Worm (Caenorhabditis elegans): ENCODE measurements around the gene C53D6.11.

The C53D6.11 gene

ce11 chrIV:9010257-9010656, at the start of gene C53D6.11:
Gene C53D6.11 (plus strand): TSS chrIV:9010584.
- TF ChIP-seq pha-4 (tag; optimal IDR thresholded peaks at IDR 0.05) (peak; percentile 30), sea-2 (GFP tag; optimal IDR thresholded peaks at IDR 0.05) (no peak), nfya-1 (tag; optimal IDR thresholded peaks at IDR 0.05; ENCODE audit: insufficient read depth) (no peak), elt-2 (tag; optimal IDR thresholded peaks at IDR 0.05) (peak; percentile 67), pqm-1 (tag; optimal IDR thresholded peaks at IDR 0.05) (peak; percentile 13)

- TF ChIP-seq ceh-82 (tag; optimal IDR thresholded peaks at IDR 0.05) (no peak), elt-1 (tag; optimal IDR thresholded peaks at IDR 0.05) (no peak)
Measured at ce11 chrIV:8965883-8966282, 44.5 kb upstream of the C53D6.11 start, which contains the start of gene C53B4.2. Gene C53B4.2 (plus strand): TSS chrIV:8966183.

ce11 chrIV:8967990-8968389, 42.4 kb upstream of the C53D6.11 start, which contains the start of gene suex-2:
Gene suex-2 (plus strand): TSS chrIV:8968290.
- TF ChIP-seq ZK546.5 (tag; optimal IDR thresholded peaks at IDR 0.05), result no peak
- no peak for TF ChIP-seq mdl-1 (tag; optimal IDR thresholded peaks at IDR 0.05)
- TF ChIP-seq nhr-77 (tag; optimal IDR thresholded peaks at IDR 0.05), result no peak
- TF ChIP-seq ceh-82 (tag; optimal IDR thresholded peaks at IDR 0.05), result no peak

DNA sequence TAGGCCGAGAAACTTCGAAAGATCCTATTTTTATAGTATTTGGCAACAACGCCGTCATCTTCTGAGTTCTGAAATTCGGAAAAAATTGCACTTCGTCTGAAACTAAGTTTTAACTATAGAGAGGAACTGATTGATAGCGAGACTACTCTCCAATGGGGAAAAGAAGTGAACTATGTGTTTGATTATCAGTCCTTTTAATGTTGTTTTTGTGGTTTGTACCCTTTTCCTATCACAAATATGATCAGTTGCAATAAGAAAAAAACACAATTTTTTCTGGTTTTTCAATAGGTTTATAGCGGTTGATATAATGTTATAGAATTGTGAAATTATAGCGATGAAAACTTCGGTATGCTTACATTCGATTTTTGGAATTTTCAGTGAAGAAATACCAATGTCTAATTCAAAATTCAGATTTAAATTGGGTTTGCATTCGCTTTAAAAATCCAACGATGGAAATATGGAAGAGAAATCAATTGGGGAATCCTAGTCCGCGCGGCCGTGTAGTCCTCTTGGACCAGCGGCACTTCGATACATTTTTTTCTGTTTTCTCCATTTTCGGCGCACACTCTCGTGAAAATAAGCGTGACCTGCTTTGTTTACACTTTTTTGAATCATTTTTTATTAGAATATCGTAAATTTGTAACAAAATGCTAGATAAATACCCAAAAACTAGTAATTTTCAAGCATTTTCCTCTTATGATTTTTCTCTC, 37.0 kb upstream of the C53D6.11 start, which contains the start of gene C53B4.3:
TSS of gene C53B4.3 (minus strand) at position 464 of the 710 bp plus-strand sequence.
- TF ChIP-seq fkh-2 (tag; optimal IDR thresholded peaks at IDR 0.05) (no peak), ama-1 (optimal IDR thresholded peaks at IDR 0.05) (no peak), hmg-11 (tag; optimal IDR thresholded peaks at IDR 0.05) (peak; percentile 32), lin-15B (tag; optimal IDR thresholded peaks at IDR 0.05) (peak; percentile 71), nhr-43 (tag; optimal IDR thresholded peaks at IDR 0.05; ENCODE audit: poor library complexity, severe bottlenecking) (peak; percentile 92), daf-12 (tag; optimal IDR thresholded peaks at IDR 0.05) (no peak), fos-1 (tag; optimal IDR thresholded peaks at IDR 0.05) (no peak), elt-2 (tag; optimal IDR thresholded peaks at IDR 0.05) (peak; percentile 55), nhr-25 (tag; optimal IDR thresholded peaks at IDR 0.05) (peak; percentile 52), pha-4 (tag; optimal IDR thresholded peaks at IDR 0.05) (peak; percentile 72), snpc-4 (tag; optimal IDR thresholded peaks at IDR 0.05) (peak; percentile 74), lsy-12 (tag; optimal IDR thresholded peaks at IDR 0.05) (peak; percentile 63), nhr-67 (tag; optimal IDR thresholded peaks at IDR 0.05) (no peak), ceh-9 (tag; optimal IDR thresholded peaks at IDR 0.05) (no peak), eor-1 (tag; optimal IDR thresholded peaks at IDR 0.05) (peak in 1 of 2 experiments; percentile 27), nfya-1 (tag; optimal IDR thresholded peaks at IDR 0.05; ENCODE audit: insufficient read depth) (peak; percentile 39), nhr-23 (tag; optimal IDR thresholded peaks at IDR 0.05) (peak; percentile 60), tbx-2 (tag; optimal IDR thresholded peaks at IDR 0.05) (peak; percentile 24)

ce11 chrIV:8974543-8975330, 35.6 kb upstream of the C53D6.11 start:
- TF ChIP-seq nfya-1 (tag; optimal IDR thresholded peaks at IDR 0.05; ENCODE audit: insufficient read depth) (peak; percentile 30), tbx-2 (tag; optimal IDR thresholded peaks at IDR 0.05) (no peak)

- TF ChIP-seq ama-1 (optimal IDR thresholded peaks at IDR 0.05) (no peak), pha-4 (tag; optimal IDR thresholded peaks at IDR 0.05) (no peak), ztf-11 (tag; optimal IDR thresholded peaks at IDR 0.05) (no peak), R02D3.7 (tag; optimal IDR thresholded peaks at IDR 0.05) (no peak), ztf-4 (tag; optimal IDR thresholded peaks at IDR 0.05) (no peak), nhr-43 (tag; optimal IDR thresholded peaks at IDR 0.05; ENCODE audit: poor library complexity, severe bottlenecking) (no peak), eor-1 (tag; optimal IDR thresholded peaks at IDR 0.05) (no peak), jun-1 (tag; optimal IDR thresholded peaks at IDR 0.05) (no peak), unc-62 (GFP tag; optimal IDR thresholded peaks at IDR 0.05) (no peak), elt-3 (tag; optimal IDR thresholded peaks at IDR 0.05) (no peak), nhr-25 (tag; optimal IDR thresholded peaks at IDR 0.05) (no peak), lsy-12 (tag; optimal IDR thresholded peaks at IDR 0.05) (no peak)
Measured at ce11 chrIV:8975331-8975625, 35.1 kb upstream of the C53D6.11 start, which contains the start of gene pdzd-8. Gene pdzd-8 (plus strand): TSS chrIV:8975526.
